Worm (Caenorhabditis elegans): ENCODE measurements around the gene srg-8.

The srg-8 gene

ce11 chrIII:6260115-6260514 is 5.5 kb upstream of the srg-8 start, which contains the start of gene srg-2:
srg-2 (minus strand) TSS chrIII:6260215.
- no peak for TF ChIP-seq efl-1 (GFP tag; optimal IDR thresholded peaks at IDR 0.05)
- TF ChIP-seq sdz-38 (tag; optimal IDR thresholded peaks at IDR 0.05), result no peak
- TF ChIP-seq madf-6 (GFP tag; IDR thresholded peaks at IDR 0.05), result no peak
- TF ChIP-seq Y67H2A.10 (GFP tag; conservative IDR thresholded peaks at IDR 0.05), result no peak
- no peak for TF ChIP-seq ekl-4 (GFP tag; IDR thresholded peaks at IDR 0.05)
- TF ChIP-seq nfya-1 (tag; optimal IDR thresholded peaks at IDR 0.05; ENCODE audit: borderline replicate concordance, insufficient read depth), result no peak
- no peak for TF ChIP-seq snpc-4 (GFP tag; optimal IDR thresholded peaks at IDR 0.05)
- TF ChIP-seq snpc-4 (tag; optimal IDR thresholded peaks at IDR 0.05), result no peak
- no peak for TF ChIP-seq madf-3 (GFP tag; IDR thresholded peaks at IDR 0.05)
- TF ChIP-seq athp-1 (tag; optimal IDR thresholded peaks at IDR 0.05), result no peak
- no peak for TF ChIP-seq egl-18 (GFP tag; IDR thresholded peaks at IDR 0.05)
- no peak for TF ChIP-seq Y53G8AR.9 (GFP tag; conservative IDR thresholded peaks at IDR 0.05)
- TF ChIP-seq madf-10 (tag; optimal IDR thresholded peaks at IDR 0.05), result no peak
- no peak for TF ChIP-seq hsf-1 (GFP tag; IDR thresholded peaks at IDR 0.05)
- TF ChIP-seq Y95B8A.8 (GFP tag; IDR thresholded peaks at IDR 0.05), result no peak
- no peak for TF ChIP-seq ztf-18 (tag; optimal IDR thresholded peaks at IDR 0.05)
- TF ChIP-seq lin-26 (GFP tag; IDR thresholded peaks at IDR 0.05), result no peak
- TF ChIP-seq let-607 (tag; optimal IDR thresholded peaks at IDR 0.05), result no peak
- TF ChIP-seq ceh-27 (GFP tag; optimal IDR thresholded peaks at IDR 0.05), result no peak

DNA sequence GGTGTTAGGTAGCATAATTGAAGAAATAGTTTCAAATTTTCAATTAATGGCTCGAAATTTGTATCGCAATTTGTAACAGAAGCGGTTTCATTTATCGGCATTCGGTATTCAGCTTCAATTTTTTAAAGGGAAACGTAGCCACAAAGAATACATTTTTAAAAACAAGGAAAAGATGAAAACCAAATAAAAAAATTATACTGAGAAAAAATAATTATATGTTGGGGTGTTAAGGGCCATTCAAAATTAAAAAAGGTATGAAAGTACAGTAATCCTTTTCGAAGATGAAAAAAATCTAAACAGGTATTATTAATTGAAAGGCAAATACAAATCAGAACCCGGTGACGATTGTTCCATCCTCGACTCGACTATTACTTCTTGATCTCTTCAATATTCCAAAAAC is 3.6 kb upstream of the srg-8 start, which contains the start of gene srg-1:
srg-1 (minus strand) TSS at position 101 of the 400 bp plus-strand sequence.
- TF ChIP-seq F55B11.4 (tag; optimal IDR thresholded peaks at IDR 0.05; ENCODE audit: borderline replicate concordance, insufficient read depth) (no peak), ceh-58 (GFP tag; IDR thresholded peaks at IDR 0.05) (no peak), lin-26 (GFP tag; IDR thresholded peaks at IDR 0.05) (no peak), madf-3 (GFP tag; IDR thresholded peaks at IDR 0.05) (no peak), F39B2.1 (GFP tag; IDR thresholded peaks at IDR 0.05) (no peak), snpc-4 (GFP tag; optimal IDR thresholded peaks at IDR 0.05) (no peak), snpc-4 (tag; optimal IDR thresholded peaks at IDR 0.05) (no peak), dpff-1 (tag; optimal IDR thresholded peaks at IDR 0.05) (no peak), F23B12.7 (tag; optimal IDR thresholded peaks at IDR 0.05; ENCODE audit: insufficient read depth) (no peak), him-1 (tag; optimal IDR thresholded peaks at IDR 0.05) (no peak), ets-4 (GFP tag; optimal IDR thresholded peaks at IDR 0.05) (no peak), gei-17 (GFP tag; optimal IDR thresholded peaks at IDR 0.05) (no peak), T07F8.4 (tag; optimal IDR thresholded peaks at IDR 0.05) (no peak), ztf-22 (GFP tag; optimal IDR thresholded peaks at IDR 0.05) (no peak)

DNA sequence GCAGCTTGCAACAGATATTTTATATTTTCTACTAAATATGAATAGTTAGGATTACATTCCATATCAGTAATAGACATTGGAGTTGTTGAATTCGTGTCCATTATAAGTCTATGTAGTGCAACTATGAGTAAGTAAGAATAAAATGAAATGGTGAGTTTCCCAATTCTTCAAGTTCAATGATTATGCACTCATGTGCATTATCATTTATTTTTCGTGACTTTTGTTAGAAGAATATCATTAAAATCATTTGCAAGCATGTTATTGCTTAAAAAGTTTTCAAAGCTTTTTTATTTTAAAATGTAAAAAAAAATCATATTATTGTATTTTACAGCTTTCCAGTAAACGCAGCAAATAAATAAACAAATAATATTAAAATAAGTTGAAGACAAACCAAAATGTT is 2.0 kb upstream of the srg-8 start, which contains the start of gene srg-9:
srg-9 (minus strand) TSS at position 101 of the 400 bp plus-strand sequence.
- no peak for TF ChIP-seq snpc-1.1 (tag; optimal IDR thresholded peaks at IDR 0.05; ENCODE audit: insufficient read depth)

- TF ChIP-seq nhr-90 (tag; optimal IDR thresholded peaks at IDR 0.05) (no peak), cebp-1 (GFP tag; IDR thresholded peaks at IDR 0.05) (no peak), cebp-1 (tag; optimal IDR thresholded peaks at IDR 0.05) (no peak), die-1 (tag; optimal IDR thresholded peaks at IDR 0.05) (no peak), ztf-26 (tag; optimal IDR thresholded peaks at IDR 0.05) (no peak), hlh-12 (tag; optimal IDR thresholded peaks at IDR 0.05) (no peak), xnd-1 (tag; optimal IDR thresholded peaks at IDR 0.05) (no peak), F33H1.4 (GFP tag; IDR thresholded peaks at IDR 0.05) (no peak)
These were observed 3.1 kb downstream of the srg-8 start, which contains the start of gene amdh-1 for ce11 chrIII:6251511-6251910. amdh-1 (plus strand) TSS chrIII:6251811.
